Worm (Caenorhabditis elegans): ENCODE data around the gene F56D5.3.

- TF ChIP-seq nhr-237 (tag; optimal IDR thresholded peaks at IDR 0.05) (no peak), mep-1 (tag; optimal IDR thresholded peaks at IDR 0.05) (no peak), blmp-1 (tag; optimal IDR thresholded peaks at IDR 0.05) (no peak), unc-120 (tag; optimal IDR thresholded peaks at IDR 0.05; ENCODE audit: poor library complexity, severe bottlenecking) (no peak), M03D4.4 (tag; optimal IDR thresholded peaks at IDR 0.05) (no peak), snpc-4 (tag; optimal IDR thresholded peaks at IDR 0.05) (no peak), lin-13 (tag; optimal IDR thresholded peaks at IDR 0.05) (no peak), unc-39 (tag; optimal IDR thresholded peaks at IDR 0.05) (no peak)
Observed at ce11 chrIV:9384826-9385225, 12.6 kb upstream of the F56D5.3 start, which contains the start of gene C10C5.7.

Data from whole organism, mixed stage, embryonic.